Worm (Caenorhabditis elegans): Measurements from ENCODE around the gene snu-66.

Gene snu-66

ce11 chrV:7522279-7522678 is 53.2 kb downstream of the snu-66 start, which contains the start of gene C54F6.15:
TSS of gene C54F6.15 (minus strand) at chrV:7522379.
- no peak for TF ChIP-seq ceh-9 (tag; optimal IDR thresholded peaks at IDR 0.05)
- TF ChIP-seq daf-12 (tag; optimal IDR thresholded peaks at IDR 0.05): no peak
- no peak for TF ChIP-seq ZK546.5 (tag; optimal IDR thresholded peaks at IDR 0.05)
- no peak for TF ChIP-seq lsy-12 (tag; optimal IDR thresholded peaks at IDR 0.05)
- TF ChIP-seq sea-2 (GFP tag; optimal IDR thresholded peaks at IDR 0.05): no peak
- TF ChIP-seq nhr-43 (tag; optimal IDR thresholded peaks at IDR 0.05; ENCODE audit: poor library complexity, severe bottlenecking): no peak
- no peak for TF ChIP-seq egl-27 (tag; optimal IDR thresholded peaks at IDR 0.05)
- TF ChIP-seq fkh-10 (GFP tag; optimal IDR thresholded peaks at IDR 0.05): no peak

Data from whole organism, L3 larva.